Worm (Caenorhabditis elegans): ENCODE results near the gene Y60A3A.24.

Y60A3A.24 gene

DNA sequence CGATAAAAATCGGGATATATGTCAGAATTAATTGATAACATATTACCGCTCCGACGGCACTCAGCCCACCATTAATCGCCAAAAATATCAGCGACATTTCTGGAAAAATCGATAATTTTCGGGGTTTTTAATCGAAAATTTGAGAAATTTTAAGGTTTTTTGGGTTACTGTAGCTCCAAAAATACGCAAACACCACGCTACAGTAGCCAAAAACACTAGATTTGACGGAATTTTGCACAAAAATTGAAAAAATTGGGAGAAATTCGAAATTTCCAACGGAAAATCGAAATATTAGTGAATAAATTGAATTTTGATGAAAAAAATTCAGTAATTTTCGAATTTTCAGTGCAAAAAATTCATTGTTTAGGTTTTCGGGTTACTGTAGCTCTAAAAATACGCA lies 47.5 kb downstream of the Y60A3A.24 start, which contains the start of gene algn-7:
algn-7 (minus strand) TSS at position 101 of the 400 bp plus-strand sequence.
- TF ChIP-seq lsy-2 (tag; optimal IDR thresholded peaks at IDR 0.05): no peak
- no peak for TF ChIP-seq nhr-76 (tag; optimal IDR thresholded peaks at IDR 0.05)
- no peak for TF ChIP-seq drap-1 (GFP tag; optimal IDR thresholded peaks at IDR 0.05)
- no peak for TF ChIP-seq ztf-11 (tag; optimal IDR thresholded peaks at IDR 0.05)
- TF ChIP-seq unc-39 (tag; optimal IDR thresholded peaks at IDR 0.05): no peak
